Worm (Caenorhabditis elegans): Measurements from ENCODE around the gene dpy-18.

ce11 chrIII:11392740-11393139 lies 15.0 kb upstream of the dpy-18 start:
- TF ChIP-seq ztf-29 (GFP tag; IDR thresholded peaks at IDR 0.05) = peak; percentile 11; the same call in 1 of the 2 replicates
- TF ChIP-seq cog-1 (tag; optimal IDR thresholded peaks at IDR 0.05) = no peak
- no peak for TF ChIP-seq flt-1 (GFP tag; IDR thresholded peaks at IDR 0.05)
- no peak for TF ChIP-seq ztf-23 (GFP tag; IDR thresholded peaks at IDR 0.05)
- TF ChIP-seq klf-2 (GFP tag; conservative IDR thresholded peaks at IDR 0.05) = no peak
- TF ChIP-seq med-1 (GFP tag; optimal IDR thresholded peaks at IDR 0.05; ENCODE audit: insufficient read depth) = no peak
- no peak for TF ChIP-seq T22C8.4 (GFP tag; IDR thresholded peaks at IDR 0.05)
- TF ChIP-seq ref-1 (GFP tag; conservative IDR thresholded peaks at IDR 0.05) = no peak
